Worm (Caenorhabditis elegans): ENCODE measurements around the gene F41F3.8.

ce11 chrV:4642691-4643090 is 5.9 kb upstream of the F41F3.8 start, which contains the start of gene soc-1:
- no peak for TF ChIP-seq pqm-1 (tag; optimal IDR thresholded peaks at IDR 0.05)
- no peak for TF ChIP-seq pax-1 (tag; optimal IDR thresholded peaks at IDR 0.05)
- no peak for TF ChIP-seq Y22D7AL.16 (tag; optimal IDR thresholded peaks at IDR 0.05)

All from whole organism, late embryonic.